Worm (Caenorhabditis elegans): Measurements from ENCODE around the gene C06C6.7.

C06C6.7 gene

DNA sequence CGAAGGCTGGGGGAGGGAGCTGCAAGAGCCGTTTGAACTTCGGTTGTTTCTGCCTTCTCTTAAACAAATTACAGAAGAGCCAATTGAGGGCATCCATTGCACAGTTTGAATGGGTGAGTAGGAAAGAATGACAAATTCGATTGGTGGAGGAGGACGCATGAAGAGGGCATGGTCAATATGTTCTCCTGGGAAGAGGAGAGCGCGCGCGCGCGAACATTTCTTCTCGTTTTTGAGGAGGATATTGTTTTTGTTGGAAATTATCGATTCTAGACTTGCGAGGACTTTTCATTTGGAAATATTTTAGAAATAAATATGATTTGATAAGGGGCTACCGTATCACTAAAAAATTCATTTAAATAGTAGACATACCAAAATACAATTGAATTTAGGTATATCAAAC is 39.6 kb downstream of the C06C6.7 start, which contains the start of gene T10C6.7:
T10C6.7 (minus strand) TSS at position 143 of the 400 bp plus-strand sequence.
- peak; percentile 69 for TF ChIP-seq madf-8 (GFP tag; conservative IDR thresholded peaks at IDR 0.05)
- peak; percentile 7 for TF ChIP-seq xnd-1 (tag; optimal IDR thresholded peaks at IDR 0.05)
- TF ChIP-seq madf-6 (GFP tag; IDR thresholded peaks at IDR 0.05) = peak; percentile 87
- TF ChIP-seq atf-7 (tag; optimal IDR thresholded peaks at IDR 0.05) = no peak
- no peak for TF ChIP-seq ama-1 (optimal IDR thresholded peaks at IDR 0.05)
- TF ChIP-seq ama-1 (GFP tag; optimal IDR thresholded peaks at IDR 0.05) = no peak
- TF ChIP-seq unc-62 (GFP tag; optimal IDR thresholded peaks at IDR 0.05) = no peak
- peak; percentile 98 for TF ChIP-seq aptf-3 (GFP tag; IDR thresholded peaks at IDR 0.05)
- TF ChIP-seq gei-17 (GFP tag; optimal IDR thresholded peaks at IDR 0.05) = no peak
- TF ChIP-seq aptf-2 (GFP tag; conservative IDR thresholded peaks at IDR 0.05) = peak; percentile 100
- TF ChIP-seq somi-1 (GFP tag; optimal IDR thresholded peaks at IDR 0.05) = no peak
- no peak for TF ChIP-seq rec-8 (tag; optimal IDR thresholded peaks at IDR 0.05)
- no peak for TF ChIP-seq rcor-1 (GFP tag; IDR thresholded peaks at IDR 0.05)
- TF ChIP-seq Y53G8AR.9 (GFP tag; conservative IDR thresholded peaks at IDR 0.05) = no peak
- no peak for TF ChIP-seq pha-4 (tag; optimal IDR thresholded peaks at IDR 0.05)
- TF ChIP-seq sptf-2 (GFP tag; optimal IDR thresholded peaks at IDR 0.05) = no peak
- 0 out of 2 replicates have a peak, but pooled peaks have one; percentile 10 for TF ChIP-seq lir-1 (GFP tag; conservative IDR thresholded peaks at IDR 0.05)
- no peak for TF ChIP-seq hlh-12 (tag; optimal IDR thresholded peaks at IDR 0.05)
- no peak for TF ChIP-seq ekl-4 (GFP tag; IDR thresholded peaks at IDR 0.05)
- TF ChIP-seq F49E8.2 (tag; optimal IDR thresholded peaks at IDR 0.05; ENCODE audit: insufficient read depth) = no peak
- no peak for TF ChIP-seq T07F8.4 (tag; optimal IDR thresholded peaks at IDR 0.05)
- no peak for TF ChIP-seq athp-1 (tag; optimal IDR thresholded peaks at IDR 0.05)
- no peak for TF ChIP-seq die-1 (tag; optimal IDR thresholded peaks at IDR 0.05)
- TF ChIP-seq madf-3 (GFP tag; IDR thresholded peaks at IDR 0.05) = peak; percentile 39; the same call in 1 of the 2 replicates
- no peak for TF ChIP-seq madf-10 (tag; optimal IDR thresholded peaks at IDR 0.05)
- TF ChIP-seq B0035.1 (tag; optimal IDR thresholded peaks at IDR 0.05) = no peak
- TF ChIP-seq efl-1 (GFP tag; optimal IDR thresholded peaks at IDR 0.05) = peak; percentile 34
- TF ChIP-seq unc-130 (GFP tag; optimal IDR thresholded peaks at IDR 0.05) = no peak
- TF ChIP-seq nhr-90 (tag; optimal IDR thresholded peaks at IDR 0.05) = no peak
- no peak for TF ChIP-seq F39B2.1 (GFP tag; IDR thresholded peaks at IDR 0.05)
- no peak for TF ChIP-seq tlf-1 (GFP tag; optimal IDR thresholded peaks at IDR 0.05)
- peak; percentile 18; the same call in 1 of the 2 replicates for TF ChIP-seq D2030.7 (GFP tag; IDR thresholded peaks at IDR 0.05)
- no peak for TF ChIP-seq akir-1 (GFP tag; optimal IDR thresholded peaks at IDR 0.05)
- no peak for TF ChIP-seq C06A6.2 (GFP tag; conservative IDR thresholded peaks at IDR 0.05)
- TF ChIP-seq attf-5 (GFP tag; optimal IDR thresholded peaks at IDR 0.05) = no peak

DNA sequence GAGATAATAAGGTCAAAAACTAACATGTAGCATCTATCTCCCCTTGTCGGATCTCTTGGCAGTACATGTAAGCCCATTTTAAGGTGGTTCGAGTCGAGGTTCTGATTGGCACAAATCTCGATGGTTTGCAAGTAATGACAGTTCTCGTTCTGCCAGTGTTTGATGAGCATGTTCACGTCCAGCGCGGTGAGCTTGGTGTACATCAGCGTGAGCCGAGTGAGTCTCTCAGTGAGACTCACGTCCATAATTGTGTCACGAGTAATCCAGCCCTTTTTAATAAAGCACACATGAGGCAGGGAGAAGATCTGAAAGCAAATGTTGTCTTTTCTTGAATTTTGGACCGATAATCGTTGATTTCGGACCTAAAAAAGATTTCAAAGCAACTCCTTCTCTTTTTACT is 40.8 kb downstream of the C06C6.7 start, which contains the start of gene T10C6.16:
T10C6.16 (minus strand) TSS at position 245 of the 400 bp plus-strand sequence.
- TF ChIP-seq egrh-3 (GFP tag; IDR thresholded peaks at IDR 0.05) (no peak), dpl-1 (GFP tag; optimal IDR thresholded peaks at IDR 0.05) (no peak), hlh-26 (GFP tag; conservative IDR thresholded peaks at IDR 0.05) (no peak)

DNA sequence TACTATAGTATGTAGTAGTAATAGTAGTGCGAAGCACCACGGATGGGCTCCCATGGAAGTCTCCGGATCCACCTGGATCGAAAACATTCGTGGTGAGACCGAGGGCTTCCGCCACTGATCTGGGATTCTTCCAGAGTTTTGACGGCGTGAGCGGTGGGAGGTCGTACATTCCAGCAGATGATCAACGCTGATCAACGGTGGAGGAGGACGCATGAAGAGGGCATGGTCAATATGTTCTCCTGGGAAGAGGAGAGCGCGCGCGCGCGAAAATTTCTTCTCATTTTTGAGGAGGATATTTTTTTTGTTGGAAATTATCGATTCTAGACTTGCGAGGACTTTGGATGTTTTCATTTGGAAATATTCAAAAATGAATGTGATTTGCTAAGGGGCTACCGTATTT is 41.5 kb downstream of the C06C6.7 start:
- TF ChIP-seq lsl-1 (GFP tag; optimal IDR thresholded peaks at IDR 0.05) (no peak), aptf-3 (GFP tag; IDR thresholded peaks at IDR 0.05) (peak; percentile 97), madf-6 (GFP tag; IDR thresholded peaks at IDR 0.05) (peak; percentile 86), zfh-2 (GFP tag; conservative IDR thresholded peaks at IDR 0.05) (0 out of 2 replicates have a peak, but pooled peaks have one; percentile 39), F55B11.4 (tag; optimal IDR thresholded peaks at IDR 0.05; ENCODE audit: borderline replicate concordance, insufficient read depth) (no peak), aptf-2 (GFP tag; conservative IDR thresholded peaks at IDR 0.05) (peak; percentile 99), Y53G8AR.9 (GFP tag; conservative IDR thresholded peaks at IDR 0.05) (no peak), madf-8 (GFP tag; conservative IDR thresholded peaks at IDR 0.05) (peak; percentile 56; the same call in 1 of the 2 replicates)

Measured in whole organism, young adult.